Fruit fly (Drosophila melanogaster) whole organism, adult: ENCODE measurements around the gene Sodq.

Experiments
- CG11617 ChIP-seq: fragments of 200-800 bp; sonication (Bioruptor generic); optimal IDR thresholded peaks from 2 replicates; lab custom pipeline; 2017; ENCODE audit warnings: mild to moderate bottlenecking, missing biosample characterization, missing genetic modification reagents, missing genetic modification characterization
- CG12768 ChIP-seq: fragments of 200-800 bp; sonication (Bioruptor generic); optimal IDR thresholded peaks from 2 replicates; lab custom pipeline; 2017; ENCODE audit warnings: missing biosample characterization, missing genetic modification characterization, mild to moderate bottlenecking, moderate library complexity, missing genetic modification reagents
- CG1620 ChIP-seq: fragments of 200-800 bp; sonication (Bioruptor generic); optimal IDR thresholded peaks from 2 replicates; lab custom pipeline; 2016; ENCODE audit warnings: missing biosample characterization, missing genetic modification characterization
- CG33017 ChIP-seq: fragments of 200-800 bp; sonication (Bioruptor generic); optimal IDR thresholded peaks from 2 replicates; lab custom pipeline; 2018; ENCODE audit warnings: missing biosample characterization, mild to moderate bottlenecking, missing genetic modification characterization, moderate library complexity
- Crg-1 ChIP-seq: fragments of 200-800 bp; sonication (Bioruptor generic); optimal IDR thresholded peaks from 2 replicates; lab custom pipeline; 2016; ENCODE audit warnings: missing biosample characterization, missing genetic modification characterization
- Mnt ChIP-seq: fragments of 200-800 bp; sonication (Bioruptor generic); optimal IDR thresholded peaks from 2 replicates; lab custom pipeline; 2016; ENCODE audit warnings: missing biosample characterization, mild to moderate bottlenecking, missing genetic modification characterization
- kay ChIP-seq: fragments of 200-800 bp; sonication (Bioruptor generic); peaks from one replicate; lab custom pipeline; 2016; ENCODE audit warnings: missing biosample characterization, missing genetic modification characterization, borderline replicate concordance
- ovo ChIP-seq: fragments of 200-800 bp; sonication (Bioruptor generic); optimal IDR thresholded peaks from 2 replicates; lab custom pipeline; 2016; ENCODE audit warnings: missing biosample characterization, missing genetic modification characterization
- pad ChIP-seq: fragments of 200-800 bp; sonication (Bioruptor generic); optimal IDR thresholded peaks from 3 replicates; lab custom pipeline; 2017; ENCODE audit warnings: missing biosample characterization, missing genetic modification characterization, mild to moderate bottlenecking, moderate library complexity, missing genetic modification reagents
- toe ChIP-seq: fragments of 200-800 bp; sonication (Bioruptor generic); optimal IDR thresholded peaks from 2 replicates; lab custom pipeline; 2016; ENCODE audit warnings: missing biosample characterization, missing genetic modification characterization

dm6 chr3R:25876639-25877038 lies 19.0 kb upstream of the Sodq start:
- no peak for TF ChIP-seq ovo
- TF ChIP-seq Mnt (GFP tag; lab: Kevin White, UChicago): no peak
- no peak for TF ChIP-seq kay (GFP tag; lab: Kevin White, UChicago)
- TF ChIP-seq Crg-1 (GFP tag; lab: Kevin White, UChicago): no peak
- TF ChIP-seq CG1620: no peak
- TF ChIP-seq toe (GFP tag; lab: Kevin White, UChicago): no peak
- TF ChIP-seq CG33017: no peak
- no peak for TF ChIP-seq CG11617 (GFP tag; lab: Kevin White, UChicago)
- no peak for TF ChIP-seq CG12768 (GFP tag; lab: Kevin White, UChicago)
- TF ChIP-seq pad (GFP tag; lab: Kevin White, UChicago): no peak
